Fruit fly (Drosophila melanogaster): ENCODE data around the gene CG3793.

- TF ChIP-seq pdm3 (GFP tag; optimal IDR thresholded peaks at IDR 0.05) (no peak), CG11762 (GFP tag; optimal IDR thresholded peaks at IDR 0.05; ENCODE audit: insufficient read depth) (no peak), Hr4 (GFP tag; optimal IDR thresholded peaks at IDR 0.05) (no peak), CG4318 (GFP tag; optimal IDR thresholded peaks at IDR 0.05) (no peak), Sox15 (GFP tag; optimal IDR thresholded peaks at IDR 0.05) (no peak), Hr38 (GFP tag; optimal IDR thresholded peaks at IDR 0.05) (no peak), OdsH (GFP tag; optimal IDR thresholded peaks at IDR 0.05) (no peak), Sox102F (GFP tag; optimal IDR thresholded peaks at IDR 0.05) (no peak), Sox14 (GFP tag; optimal IDR thresholded peaks at IDR 0.05) (no peak), CG10631 (GFP tag; optimal IDR thresholded peaks at IDR 0.05) (no peak), CG3919 (GFP tag; optimal IDR thresholded peaks at IDR 0.05) (no peak)
These were observed 13.3 kb upstream of the CG3793 start, which contains the start of gene ND-B17 for dm6 chr2L:15750523-15751258.
